Fruit fly (Drosophila melanogaster) whole organism, pupa: ENCODE measurements around the gene CG5043.

Experiments
- CG10348 ChIP-seq: fragments of 200-800 bp; sonication (Bioruptor generic); IDR thresholded peaks from 2 replicates; pipeline ENCODE4 v1.3.6; 2022; ENCODE audit warnings: missing biosample characterization, missing genetic modification characterization
- CG12605 ChIP-seq: fragments of 200-800 bp; sonication (Bioruptor generic); IDR thresholded peaks from 2 replicates; pipeline ENCODE4 v1.3.6; 2022; ENCODE audit warnings: missing biosample characterization, missing genetic modification characterization
- CG13204 ChIP-seq: fragments of 200-800 bp; sonication (Bioruptor generic); optimal IDR thresholded peaks from 2 replicates; lab custom pipeline; 2018; ENCODE audit warnings: missing biosample characterization, mild to moderate bottlenecking, missing genetic modification characterization, moderate library complexity
- CG14655 ChIP-seq: fragments of 200-800 bp; sonication (Bioruptor generic); optimal IDR thresholded peaks from 3 replicates; lab custom pipeline; 2017; ENCODE audit warnings: mild to moderate bottlenecking, missing biosample characterization, missing genetic modification reagents, missing genetic modification characterization
- CG15710 ChIP-seq: fragments of 200-800 bp; sonication (Bioruptor generic); optimal IDR thresholded peaks from 2 replicates; lab custom pipeline; 2018; ENCODE audit warnings: missing biosample characterization, mild to moderate bottlenecking, missing genetic modification characterization, moderate library complexity
- CG17806 ChIP-seq: fragments of 200-800 bp; sonication (Bioruptor generic); optimal IDR thresholded peaks from 2 replicates; lab custom pipeline; 2018; ENCODE audit warnings: missing biosample characterization, mild to moderate bottlenecking, missing genetic modification characterization, moderate library complexity
- CG32121 ChIP-seq: fragments of 200-800 bp; sonication (Bioruptor generic); IDR thresholded peaks from 2 replicates; pipeline ENCODE4 v1.3.6; 2022; ENCODE audit warnings: missing biosample characterization, missing genetic modification characterization
- CG34367 ChIP-seq: fragments of 200-800 bp; sonication (Bioruptor generic); optimal IDR thresholded peaks from 2 replicates; lab custom pipeline; 2018; ENCODE audit warnings: missing biosample characterization, mild to moderate bottlenecking, missing genetic modification characterization
- CG4496 ChIP-seq: fragments of 200-800 bp; sonication (Bioruptor generic); IDR thresholded peaks from 3 replicates; pipeline ENCODE4 v1.3.6; 2022; ENCODE audit warnings: missing biosample characterization, missing genetic modification characterization
- CG8159 ChIP-seq: fragments of 200-800 bp; sonication (Bioruptor generic); optimal IDR thresholded peaks from 3 replicates; lab custom pipeline; 2018; ENCODE audit warnings: missing biosample characterization, mild to moderate bottlenecking, missing genetic modification characterization, moderate library complexity
- CG8301 ChIP-seq: fragments of 200-800 bp; sonication (Bioruptor generic); optimal IDR thresholded peaks from 2 replicates; lab custom pipeline; 2018; ENCODE audit warnings: missing biosample characterization, mild to moderate bottlenecking, missing genetic modification characterization
- CG9948 ChIP-seq: fragments of 200-800 bp; sonication (Bioruptor generic); optimal IDR thresholded peaks from 2 replicates; lab custom pipeline; 2018; ENCODE audit warnings: missing biosample characterization, mild to moderate bottlenecking, missing genetic modification characterization, moderate library complexity
- D1 ChIP-seq: fragments of 200-800 bp; sonication (Bioruptor generic); optimal IDR thresholded peaks from 2 replicates; lab custom pipeline; 2018; ENCODE audit warnings: missing biosample characterization, mild to moderate bottlenecking, missing genetic modification characterization, moderate library complexity
- EcR ChIP-seq: fragments of 200-800 bp; sonication (Bioruptor generic); optimal IDR thresholded peaks from 3 replicates; lab custom pipeline; 2019; ENCODE audit warnings: missing biosample characterization, missing genetic modification characterization, mild to moderate bottlenecking, moderate library complexity, missing genetic modification reagents
- Ets98B ChIP-seq: fragments of 200-800 bp; sonication (Bioruptor generic); IDR thresholded peaks from 2 replicates; pipeline ENCODE4 v1.3.6; 2022; ENCODE audit warnings: missing biosample characterization, missing genetic modification characterization
- Pif1A ChIP-seq: fragments of 200-800 bp; sonication (Bioruptor generic); optimal IDR thresholded peaks from 3 replicates; lab custom pipeline; 2016; ENCODE audit warnings: missing biosample characterization, missing genetic modification characterization
- Pif1B ChIP-seq: fragments of 200-800 bp; sonication (Bioruptor generic); optimal IDR thresholded peaks from 3 replicates; lab custom pipeline; 2016; ENCODE audit warnings: missing biosample characterization, missing genetic modification characterization
- Snoo ChIP-seq: fragments of 200-800 bp; sonication (Bioruptor generic); optimal IDR thresholded peaks from 3 replicates; lab custom pipeline; 2017; ENCODE audit warnings: missing biosample characterization, mild to moderate bottlenecking, missing genetic modification characterization, inconsistent platforms
- fd96Ca ChIP-seq: fragments of 200-800 bp; sonication (Bioruptor generic); IDR thresholded peaks from 3 replicates; pipeline ENCODE4 v1.3.6; 2022; ENCODE audit warnings: missing biosample characterization, missing genetic modification characterization
- gl ChIP-seq: fragments of 200-800 bp; sonication (Bioruptor generic); optimal IDR thresholded peaks from 2 replicates; lab custom pipeline; 2018; ENCODE audit warnings: missing biosample characterization, mild to moderate bottlenecking, missing genetic modification characterization
- rn ChIP-seq: fragments of 200-800 bp; sonication (Bioruptor generic); IDR thresholded peaks from 2 replicates; pipeline ENCODE4 v1.3.6; 2022; ENCODE audit warnings: missing biosample characterization, missing genetic modification characterization

The CG5043 gene

DNA sequence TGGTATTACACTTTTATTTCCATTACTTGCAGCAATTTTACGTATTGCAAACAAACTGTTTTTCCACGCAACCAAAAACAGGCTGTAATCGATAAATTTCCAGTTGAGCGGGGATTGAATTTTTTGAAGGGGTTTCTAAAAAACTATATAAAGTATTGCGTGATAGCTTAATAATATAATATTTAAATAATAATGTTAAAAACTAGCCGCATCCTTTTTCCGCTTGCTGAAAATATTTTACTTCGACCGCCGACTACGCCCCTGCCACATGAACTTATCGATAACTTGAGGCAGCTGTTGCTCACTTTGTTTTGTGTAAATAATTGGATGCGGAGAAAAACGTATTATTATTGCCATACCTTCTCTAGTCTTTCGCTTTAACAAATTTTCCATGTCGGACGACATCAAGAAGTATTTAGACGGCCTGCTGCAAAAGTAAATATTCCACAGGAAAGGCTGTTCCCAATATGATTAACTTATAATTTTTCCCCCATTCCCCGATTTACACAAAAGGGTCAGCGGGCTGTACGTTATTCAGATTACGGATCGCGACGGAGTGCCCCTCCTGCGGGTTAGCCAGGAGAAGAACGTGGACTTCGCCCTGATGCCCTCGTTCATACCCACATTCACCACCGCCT is 47.4 kb downstream of the CG5043 start, which contains the start of the genes fws and Lamtor3:
TSS of gene fws (minus strand) at position 87 of the 638 bp plus-strand sequence.
TSS of gene Lamtor3 (plus strand) at position 289 of the 638 bp plus-strand sequence.
- peak; percentile 100 for TF ChIP-seq Ets98B
- TF ChIP-seq CG15710 (tag; lab: Kevin White, UChicago), result peak; percentile 99
- TF ChIP-seq CG17806 (tag; lab: Kevin White, UChicago), result peak; percentile 99
- TF ChIP-seq CG14655 (GFP tag; lab: Kevin White, UChicago), result peak; percentile 99
- TF ChIP-seq CG9948 (tag; lab: Kevin White, UChicago), result peak; percentile 99
- TF ChIP-seq Pif1B (GFP tag; lab: Kevin White, UChicago), result peak; percentile 99
- TF ChIP-seq CG12605, result peak; percentile 99
- peak; percentile 98 for TF ChIP-seq CG34367 (tag; lab: Kevin White, UChicago)
- peak; percentile 98 for TF ChIP-seq CG10348 (GFP tag; lab: Robert Waterston, UW)
- TF ChIP-seq CG4496 (GFP tag; lab: Robert Waterston, UW), result peak; percentile 100
- TF ChIP-seq Pif1A (GFP tag; lab: Kevin White, UChicago), result peak; percentile 98
- TF ChIP-seq gl (tag; lab: Kevin White, UChicago), result peak; percentile 95
- TF ChIP-seq CG32121, result peak; percentile 99
- TF ChIP-seq EcR (GFP tag; lab: Kevin White, UChicago), result peak; percentile 41
- peak; percentile 96 for TF ChIP-seq D1 (tag; lab: Kevin White, UChicago)
- TF ChIP-seq CG8159 (tag; lab: Kevin White, UChicago), result peak; percentile 99
- TF ChIP-seq CG13204 (GFP tag; lab: Kevin White, UChicago), result no peak
- TF ChIP-seq rn (GFP tag; lab: Robert Waterston, UW), result peak; percentile 99
- peak; percentile 99 for TF ChIP-seq CG8301 (tag; lab: Kevin White, UChicago)
- peak; percentile 99 for TF ChIP-seq Snoo (tag; lab: Kevin White, UChicago)
- peak; percentile 100 for TF ChIP-seq fd96Ca (GFP tag; lab: Robert Waterston, UW)

- TF ChIP-seq CG4496 (GFP tag; lab: Robert Waterston, UW) (peak; percentile 96), CG17806 (tag; lab: Kevin White, UChicago) (peak; percentile 76), CG32121 (peak; percentile 88), D1 (tag; lab: Kevin White, UChicago) (peak; percentile 23), CG8159 (tag; lab: Kevin White, UChicago) (peak; percentile 75), EcR (GFP tag; lab: Kevin White, UChicago) (no peak), CG14655 (GFP tag; lab: Kevin White, UChicago) (peak; percentile 82), fd96Ca (GFP tag; lab: Robert Waterston, UW) (peak; percentile 96), CG10348 (GFP tag; lab: Robert Waterston, UW) (peak; percentile 84), CG15710 (tag; lab: Kevin White, UChicago) (peak; percentile 84), CG13204 (GFP tag; lab: Kevin White, UChicago) (no peak), Pif1A (GFP tag; lab: Kevin White, UChicago) (peak; percentile 93), rn (GFP tag; lab: Robert Waterston, UW) (peak; percentile 91), CG34367 (tag; lab: Kevin White, UChicago) (peak; percentile 76), CG9948 (tag; lab: Kevin White, UChicago) (peak; percentile 78), Snoo (tag; lab: Kevin White, UChicago) (peak; percentile 88), gl (tag; lab: Kevin White, UChicago) (peak; percentile 56), CG8301 (tag; lab: Kevin White, UChicago) (peak; percentile 83), Pif1B (GFP tag; lab: Kevin White, UChicago) (peak; percentile 77), Ets98B (peak; percentile 92), CG12605 (0 out of 2 replicates have a peak, but pooled peaks have one; percentile 40)
- TF ChIP-seq, all 21 proteins: peak for 19
Observed at dm6 chr2L:17484174-17484573, 50.5 kb downstream of the CG5043 start, which contains the start of the genes GCS2beta and CG5131. Gene GCS2beta, minus strand, starts transcription at chr2L:17484307. Gene CG5131, plus strand, starts transcription at chr2L:17484501.
